Fruit fly (Drosophila melanogaster): ENCODE measurements around the gene CG31524.

CG31524 gene

dm6 chr3R:30501174-30501573 lies 13.0 kb downstream of the CG31524 start (continued):
- TF ChIP-seq sug (tag; optimal IDR thresholded peaks at IDR 0.05) (no peak), exex (tag; optimal IDR thresholded peaks at IDR 0.05) (no peak), bbx (GFP tag; IDR thresholded peaks at IDR 0.05; ENCODE audit: partially characterized antibody) (no peak), CG15073 (GFP tag; optimal IDR thresholded peaks at IDR 0.05) (no peak), fu2 (GFP tag; optimal IDR thresholded peaks at IDR 0.05) (no peak), CG3065 (GFP tag; optimal IDR thresholded peaks at IDR 0.05) (no peak), CG15696 (tag; optimal IDR thresholded peaks at IDR 0.05) (no peak), twi (tag; optimal IDR thresholded peaks at IDR 0.05) (no peak), nerfin-1 (tag; optimal IDR thresholded peaks at IDR 0.05) (no peak), Nf-YC (tag; optimal IDR thresholded peaks at IDR 0.05) (no peak), dm (GFP tag; optimal IDR thresholded peaks at IDR 0.05) (no peak), Lpt (GFP tag; optimal IDR thresholded peaks at IDR 0.05) (no peak), CG17361 (GFP tag; IDR thresholded peaks at IDR 0.05) (no peak), bcd (GFP tag; optimal IDR thresholded peaks at IDR 0.05) (peak; percentile 14), klu (GFP tag; IDR thresholded peaks at IDR 0.05) (no peak), HLHmδ (GFP tag; optimal IDR thresholded peaks at IDR 0.05) (no peak), Taf1 (GFP tag; IDR thresholded peaks at IDR 0.05) (no peak), CG9817 (tag; optimal IDR thresholded peaks at IDR 0.05) (peak; percentile 9), dmrt99B (tag; optimal IDR thresholded peaks at IDR 0.05) (no peak), bsh (GFP tag; optimal IDR thresholded peaks at IDR 0.05) (peak in 1 of 2 experiments; percentile 49), CG11085 (GFP tag; IDR thresholded peaks at IDR 0.05) (no peak), corto (GFP tag; optimal IDR thresholded peaks at IDR 0.05) (no peak), CG1602 (GFP tag; optimal IDR thresholded peaks at IDR 0.05) (no peak), Six4 (GFP tag; optimal IDR thresholded peaks at IDR 0.05) (no peak), CG10366 (GFP tag; IDR thresholded peaks at IDR 0.05) (peak; percentile 46), CG6654 (GFP tag; optimal IDR thresholded peaks at IDR 0.05) (no peak), emc (GFP tag; optimal IDR thresholded peaks at IDR 0.05) (no peak), CG3163 (GFP tag; optimal IDR thresholded peaks at IDR 0.05) (no peak), CG10959 (GFP tag; IDR thresholded peaks at IDR 0.05) (peak; percentile 39; the same call in 1 of the 2 replicates), CG8359 (GFP tag; optimal IDR thresholded peaks at IDR 0.05; ENCODE audit: borderline replicate concordance) (no peak), sna (GFP tag; IDR thresholded peaks at IDR 0.05; ENCODE audit: partially characterized antibody) (no peak), pros (GFP tag; optimal IDR thresholded peaks at IDR 0.05) (no peak), pan (optimal IDR thresholded peaks at IDR 0.05) (no peak), pan (GFP tag; optimal IDR thresholded peaks at IDR 0.05 in 1 of 2, IDR thresholded peaks at IDR 0.05 in 1 of 2) (peak in 1 of 2 experiments; percentile 29), amos (GFP tag; IDR thresholded peaks at IDR 0.05; ENCODE audit: partially characterized antibody) (no peak), CG11695 (GFP tag; IDR thresholded peaks at IDR 0.05) (0 out of 3 replicates have a peak, but pooled peaks have one; percentile 49), CG8089 (GFP tag; optimal IDR thresholded peaks at IDR 0.05) (no peak), pum (GFP tag; optimal IDR thresholded peaks at IDR 0.05) (no peak), Hmx (GFP tag; optimal IDR thresholded peaks at IDR 0.05) (no peak), Aef1 (GFP tag; IDR thresholded peaks at IDR 0.05) (no peak), Ada2b (GFP tag; IDR thresholded peaks at IDR 0.05) (peak; percentile 30; the same call in 1 of the 2 replicates), Drgx (GFP tag; IDR thresholded peaks at IDR 0.05) (no peak; the same call in 1 of the 2 replicates), Hmr (GFP tag; optimal IDR thresholded peaks at IDR 0.05) (peak; percentile 8), CG3838 (GFP tag; optimal IDR thresholded peaks at IDR 0.05) (no peak), CG12219 (GFP tag; optimal IDR thresholded peaks at IDR 0.05) (no peak), CG6854 (GFP tag; optimal IDR thresholded peaks at IDR 0.05) (no peak), trem (tag; optimal IDR thresholded peaks at IDR 0.05) (no peak), ab (GFP tag; optimal IDR thresholded peaks at IDR 0.05) (no peak), Rx (GFP tag; IDR thresholded peaks at IDR 0.05) (peak; percentile 45), PHDP (tag; optimal IDR thresholded peaks at IDR 0.05) (no peak), pita (GFP tag; optimal IDR thresholded peaks at IDR 0.05) (no peak), jing (GFP tag; optimal IDR thresholded peaks at IDR 0.05) (peak; percentile 21)

Measured in whole organism, embryonic.